Fruit fly (Drosophila melanogaster) whole organism, embryonic: ENCODE measurements around the gene CG31406.
A peak's percentile ranks its signal among the peaks of the same experiment; 100 is the strongest.

Experiments used
- Atf6 ChIP-seq: fragments of 200-800 bp; sonication (Bioruptor generic); IDR thresholded peaks from 2 replicates; pipeline ENCODE4 v1.3.6; 2022; ENCODE audit warnings: missing biosample characterization, missing genetic modification characterization
- CG11504 ChIP-seq: fragments of 200-800 bp; sonication (Bioruptor generic); optimal IDR thresholded peaks from 3 replicates; lab custom pipeline; 2019; ENCODE audit warnings: missing biosample characterization, mild to moderate bottlenecking, missing genetic modification characterization, moderate library complexity
- CG14965 ChIP-seq: fragments of 200-800 bp; sonication (Bioruptor generic); optimal IDR thresholded peaks from 2 replicates; lab custom pipeline; 2016; ENCODE audit warnings: missing biosample characterization, missing genetic modification characterization, borderline replicate concordance
- CG17802 ChIP-seq: fragments of 200-800 bp; sonication (Bioruptor generic); optimal IDR thresholded peaks from 2 replicates; lab custom pipeline; 2018; ENCODE audit warnings: missing biosample characterization, mild to moderate bottlenecking, missing genetic modification characterization, moderate library complexity
- CG17829 ChIP-seq: fragments of 200-800 bp; optimal IDR thresholded peaks from 2 replicates; lab custom pipeline; 2019; ENCODE audit warnings: missing biosample characterization, mild to moderate bottlenecking, missing genetic modification characterization, moderate library complexity
- CG33213 ChIP-seq: fragments of 200-800 bp; sonication (Bioruptor generic); optimal IDR thresholded peaks from 3 replicates; lab custom pipeline; 2016; ENCODE audit warnings: missing biosample characterization, missing genetic modification characterization
- CG34224 ChIP-seq: fragments of 200-800 bp; sonication (Bioruptor generic); IDR thresholded peaks from 3 replicates; pipeline ENCODE4 v1.3.6; 2022; ENCODE audit warnings: missing biosample characterization, missing genetic modification characterization; ENCODE audit not compliant: partially characterized antibody
- CG4360 ChIP-seq: fragments of 200-800 bp; sonication (Bioruptor generic); IDR thresholded peaks from 2 replicates; pipeline ENCODE4 v1.3.6; 2022; ENCODE audit warnings: missing biosample characterization, missing genetic modification characterization
- CG6254 ChIP-seq: fragments of 200-800 bp; sonication (Bioruptor generic); optimal IDR thresholded peaks from 3 replicates; lab custom pipeline; 2017; ENCODE audit warnings: mild to moderate bottlenecking, missing biosample characterization, missing genetic modification reagents, missing genetic modification characterization
- CG7786 ChIP-seq: fragments of 200-800 bp; sonication (Bioruptor generic); optimal IDR thresholded peaks from 2 replicates; lab custom pipeline; 2016; ENCODE audit warnings: missing biosample characterization, missing genetic modification characterization
- CG7987 ChIP-seq: fragments of 200-800 bp; sonication (Bioruptor generic); optimal IDR thresholded peaks from 2 replicates; lab custom pipeline; 2018; ENCODE audit warnings: missing biosample characterization, mild to moderate bottlenecking, missing genetic modification characterization, moderate library complexity
- CHES-1-like ChIP-seq: fragments of 200-800 bp; sonication (Bioruptor generic); optimal IDR thresholded peaks from 2 replicates; lab custom pipeline; 2016; ENCODE audit warnings: missing biosample characterization, missing genetic modification characterization
- Med ChIP-seq: fragments of 200-800 bp; sonication (Bioruptor generic); peaks from one replicate; lab custom pipeline; 2016; ENCODE audit warnings: missing biosample characterization, missing genetic modification characterization, mild to moderate bottlenecking, inconsistent platforms, moderate library complexity
- Oaz ChIP-seq: fragments of 200-800 bp; sonication (Bioruptor generic); IDR thresholded peaks from 2 replicates; pipeline ENCODE4 v1.3.6; 2022; ENCODE audit warnings: missing biosample characterization, missing genetic modification characterization
- aop ChIP-seq: fragments of 200-800 bp; sonication (Bioruptor generic); IDR thresholded peaks from 2 replicates; pipeline ENCODE4 v1.3.6; 2022; ENCODE audit warnings: missing biosample characterization, missing genetic modification characterization
- chif ChIP-seq, 2 experiments: fragments of 200-800 bp; sonication (Bioruptor generic); optimal IDR thresholded peaks; 3 replicates each; lab custom pipeline; 2016; ENCODE audit warnings: missing biosample characterization in 2 of 2, missing genetic modification characterization in 2 of 2
- chinmo ChIP-seq: fragments of 200-800 bp; sonication (Bioruptor generic); IDR thresholded peaks from 4 replicates; pipeline ENCODE4 v1.3.6; 2022; ENCODE audit warnings: missing biosample characterization, missing genetic modification characterization; ENCODE audit not compliant: partially characterized antibody
- cwo ChIP-seq: fragments of 200-800 bp; sonication (Bioruptor generic); optimal IDR thresholded peaks from 3 replicates; lab custom pipeline; 2017; ENCODE audit warnings: missing biosample characterization, missing genetic modification characterization, mild to moderate bottlenecking, moderate library complexity, missing genetic modification reagents
- dimm ChIP-seq: fragments of 200-800 bp; sonication (Bioruptor generic); IDR thresholded peaks from 2 replicates; pipeline ENCODE4 v1.3.6; 2022; ENCODE audit warnings: missing biosample characterization, missing genetic modification characterization
- emc ChIP-seq: fragments of 200-800 bp; sonication (Bioruptor generic); optimal IDR thresholded peaks from 2 replicates; lab custom pipeline; 2016; ENCODE audit warnings: missing biosample characterization, missing genetic modification characterization
- ftz-f1 ChIP-seq: fragments of 200-800 bp; sonication (Bioruptor generic); optimal IDR thresholded peaks from 2 replicates; lab custom pipeline; 2016; ENCODE audit warnings: missing biosample characterization, missing genetic modification characterization
- grn ChIP-seq: fragments of 200-800 bp; sonication (Bioruptor generic); optimal IDR thresholded peaks from 3 replicates; lab custom pipeline; 2017; ENCODE audit warnings: missing biosample characterization, missing genetic modification characterization
- nom ChIP-seq: fragments of 200-800 bp; sonication (Bioruptor generic); optimal IDR thresholded peaks from 2 replicates; lab custom pipeline; 2017; ENCODE audit warnings: missing biosample characterization, missing genetic modification characterization, mild to moderate bottlenecking, moderate library complexity, missing genetic modification reagents
- odd ChIP-seq: fragments of 200-800 bp; sonication (Bioruptor generic); optimal IDR thresholded peaks from 2 replicates; lab custom pipeline; 2017; ENCODE audit warnings: missing biosample characterization, mild to moderate bottlenecking, missing genetic modification characterization
- p53 ChIP-seq: fragments of 200-800 bp; sonication (Bioruptor generic); optimal IDR thresholded peaks from 2 replicates; lab custom pipeline; 2016; ENCODE audit warnings: missing biosample characterization, missing genetic modification characterization
- sd ChIP-seq: fragments of 200-800 bp; sonication (Bioruptor generic); optimal IDR thresholded peaks from 3 replicates; lab custom pipeline; 2018; ENCODE audit warnings: missing biosample characterization, mild to moderate bottlenecking, missing genetic modification characterization, moderate library complexity
- z ChIP-seq: fragments of 200-800 bp; sonication (Bioruptor generic); IDR thresholded peaks from 3 replicates; pipeline ENCODE4 v1.3.6; 2022; ENCODE audit warnings: missing biosample characterization, missing genetic modification characterization

The CG31406 gene

dm6 chr3R:10394368-10394770, 45.8 kb downstream of the CG31406 start (continued):
- peak; percentile 60 for TF ChIP-seq sd (tag; lab: Kevin White, UChicago)
- TF ChIP-seq p53: no peak
- TF ChIP-seq Atf6 (GFP tag; lab: Robert Waterston, UW): no peak
- TF ChIP-seq CG17802 (tag; lab: Kevin White, UChicago): no peak
- TF ChIP-seq chif (GFP tag; optimal IDR thresholded peaks at IDR 0.05; lab: Kevin White, UChicago): no peak
- no peak for TF ChIP-seq CG6254
- 0 out of 3 replicates have a peak, but pooled peaks have one; percentile 20 for TF ChIP-seq z (GFP tag; lab: Robert Waterston, UW)
- no peak for TF ChIP-seq emc (GFP tag; lab: Kevin White, UChicago)
- no peak for TF ChIP-seq CG33213 (GFP tag; lab: Kevin White, UChicago)
- peak; percentile 100 for TF ChIP-seq cwo (GFP tag; lab: Kevin White, UChicago)
- peak; percentile 30 for TF ChIP-seq ftz-f1 (GFP tag; lab: Kevin White, UChicago)
- TF ChIP-seq CG11504: no peak
- peak; percentile 18 for TF ChIP-seq CG7987 (GFP tag; lab: Kevin White, UChicago)
- no peak for TF ChIP-seq CG4360
- no peak for TF ChIP-seq CHES-1-like
- no peak for TF ChIP-seq CG17829 (tag; lab: Kevin White, UChicago)
- TF ChIP-seq grn (GFP tag; lab: Kevin White, UChicago): peak; percentile 81
- TF ChIP-seq CG7786 (GFP tag; lab: Kevin White, UChicago): no peak
- no peak for TF ChIP-seq Oaz (GFP tag; lab: Robert Waterston, UW)
- TF ChIP-seq odd (GFP tag; lab: Kevin White, UChicago): no peak

- TF ChIP-seq nom (GFP tag; lab: Kevin White, UChicago): peak; percentile 6
- peak; percentile 60; the same call in 2 of the 4 replicates for TF ChIP-seq chinmo (GFP tag; lab: Robert Waterston, UW)
- TF ChIP-seq aop: no peak
- TF ChIP-seq dimm: 0 out of 2 replicates have a peak, but pooled peaks have one; percentile 2
- peak; percentile 72 for TF ChIP-seq Med (GFP tag; lab: Kevin White, UChicago)
- TF ChIP-seq CG34224 (GFP tag; lab: Robert Waterston, UW): peak; percentile 12; the same call in 1 of the 3 replicates
- TF ChIP-seq cwo (GFP tag; lab: Kevin White, UChicago): peak; percentile 91
- no peak for TF ChIP-seq CG14965 (GFP tag; lab: Kevin White, UChicago)
These were observed 46.8 kb downstream of the CG31406 start for dm6 chr3R:10395233-10395815.
